Fruit fly (Drosophila melanogaster): ENCODE data around the gene CG32270.

The CG32270 gene

dm6 chr3L:3198447-3199402 is 10.1 kb downstream of the CG32270 start, which contains the start of the genes CG32276 and gry (continued):
- TF ChIP-seq mam (GFP tag; optimal IDR thresholded peaks at IDR 0.05) (peak; percentile 79), Hey (tag; optimal IDR thresholded peaks at IDR 0.05) (no peak), Dek (tag; optimal IDR thresholded peaks at IDR 0.05) (peak; percentile 73), vfl (GFP tag; optimal IDR thresholded peaks at IDR 0.05) (peak; percentile 77), CG3281 (GFP tag; optimal IDR thresholded peaks at IDR 0.05) (peak; percentile 83), peb (GFP tag; IDR thresholded peaks at IDR 0.05) (no peak), salm (tag; optimal IDR thresholded peaks at IDR 0.05) (peak; percentile 26), CG10321 (GFP tag; IDR thresholded peaks at IDR 0.05) (no peak), da (GFP tag; optimal IDR thresholded peaks at IDR 0.05) (peak; percentile 43), CG2889 (GFP tag; IDR thresholded peaks at IDR 0.05) (0 out of 3 replicates have a peak, but pooled peaks have one; percentile 46), sima (GFP tag; optimal IDR thresholded peaks at IDR 0.05) (no peak), repo (GFP tag; optimal IDR thresholded peaks at IDR 0.05) (peak; percentile 57), CG3726 (GFP tag; IDR thresholded peaks at IDR 0.05) (0 out of 3 replicates have a peak, but pooled peaks have one; percentile 55), CG12299 (tag; optimal IDR thresholded peaks at IDR 0.05) (peak; percentile 68), CG15696 (tag; optimal IDR thresholded peaks at IDR 0.05) (peak; percentile 75), CG13775 (GFP tag; optimal IDR thresholded peaks at IDR 0.05) (peak; percentile 80), pnt (GFP tag; optimal IDR thresholded peaks at IDR 0.05) (peak; percentile 61), E2f1 (GFP tag; IDR thresholded peaks at IDR 0.05) (peak; percentile 53), chn (GFP tag; optimal IDR thresholded peaks at IDR 0.05) (peak; percentile 77), Xrp1 (GFP tag; IDR thresholded peaks at IDR 0.05) (peak; percentile 72; the same call in 1 of the 2 replicates), Six4 (GFP tag; optimal IDR thresholded peaks at IDR 0.05) (peak; percentile 69), CG10431 (GFP tag; optimal IDR thresholded peaks at IDR 0.05) (no peak), CkIIα-i1 (GFP tag; IDR thresholded peaks at IDR 0.05) (no peak), pan (optimal IDR thresholded peaks at IDR 0.05) (no peak), pan (GFP tag; optimal IDR thresholded peaks at IDR 0.05 in 1 of 2, IDR thresholded peaks at IDR 0.05 in 1 of 2) (peak in 1 of 2 experiments; percentile 29), Max (GFP tag; optimal IDR thresholded peaks at IDR 0.05) (peak; percentile 88), CG14965 (GFP tag; optimal IDR thresholded peaks at IDR 0.05; ENCODE audit: borderline replicate concordance) (no peak), CG7556 (GFP tag; optimal IDR thresholded peaks at IDR 0.05) (peak; percentile 60), slp2 (GFP tag; optimal IDR thresholded peaks at IDR 0.05) (peak; percentile 67), CG12071 (GFP tag; optimal IDR thresholded peaks at IDR 0.05) (no peak), CG2202 (tag; optimal IDR thresholded peaks at IDR 0.05) (peak; percentile 56), CG31365 (tag; optimal IDR thresholded peaks at IDR 0.05) (no peak), CG1603 (tag; optimal IDR thresholded peaks at IDR 0.05) (peak; percentile 86), danr (GFP tag; IDR thresholded peaks at IDR 0.05) (peak; percentile 63), ara (GFP tag; IDR thresholded peaks at IDR 0.05) (peak; percentile 46; the same call in 1 of the 2 replicates), jumu (GFP tag; optimal IDR thresholded peaks at IDR 0.05) (peak; percentile 88), Opbp (GFP tag; IDR thresholded peaks at IDR 0.05; ENCODE audit: partially characterized antibody) (no peak), CG3163 (GFP tag; optimal IDR thresholded peaks at IDR 0.05) (peak; percentile 61), dm (GFP tag; optimal IDR thresholded peaks at IDR 0.05) (peak; percentile 81), ap (GFP tag; IDR thresholded peaks at IDR 0.05) (peak; percentile 82), CG1529 (GFP tag; optimal IDR thresholded peaks at IDR 0.05) (no peak), btn (GFP tag; optimal IDR thresholded peaks at IDR 0.05) (peak; percentile 58), CG3847 (GFP tag; IDR thresholded peaks at IDR 0.05) (peak; percentile 83), CG32767 (GFP tag; IDR thresholded peaks at IDR 0.05) (peak; percentile 64), CG11085 (GFP tag; IDR thresholded peaks at IDR 0.05) (0 out of 2 replicates have a peak, but pooled peaks have one; percentile 27), ATbp (GFP tag; optimal IDR thresholded peaks at IDR 0.05) (no peak), corto (GFP tag; optimal IDR thresholded peaks at IDR 0.05) (no peak), Dfd (GFP tag; optimal IDR thresholded peaks at IDR 0.05) (no peak), Antp (GFP tag; optimal IDR thresholded peaks at IDR 0.05) (peak; percentile 79)
